Worm (Caenorhabditis elegans) whole organism, L1 larva: ENCODE data around the gene F19B10.1.

ENCODE experiments used
- aha-1 ChIP-seq: fragments of 150-350 bp; optimal IDR thresholded peaks from 2 replicates; lab custom pipeline; 2014; ENCODE audit warnings: missing biosample characterization, missing genetic modification characterization
- ama-1 ChIP-seq: fragments of 150-350 bp; optimal IDR thresholded peaks from 2 replicates; lab custom pipeline; 2014
- blmp-1 ChIP-seq: fragments of 150-350 bp; optimal IDR thresholded peaks from 2 replicates; lab custom pipeline; 2014; ENCODE audit warnings: missing biosample characterization, missing genetic modification characterization
- dpl-1 ChIP-seq, 3 experiments: fragments of 150-350 bp in 2 of 3; sonication (generic microtip) in 1 of 3; optimal IDR thresholded peaks; 2 replicates each; lab custom pipeline; 2014 to 2017; ENCODE audit warnings: missing biosample characterization in 3 of 3, missing genetic modification characterization in 3 of 3, missing genetic modification reagents in 3 of 3
- efl-1 ChIP-seq, 4 experiments: fragments of 150-350 bp; optimal IDR thresholded peaks in 3 of 4; peaks in 1 of 4; 1 replicate in 1 of 4; 2 replicates in 3 of 4; lab custom pipeline; 2014; ENCODE audit warnings: missing biosample characterization in 2 of 4, missing genetic modification characterization in 2 of 4, missing genetic modification reagents in 2 of 4
- jun-1 ChIP-seq: fragments of 150-350 bp; optimal IDR thresholded peaks from 2 replicates; lab custom pipeline; 2014; ENCODE audit warnings: missing biosample characterization, missing genetic modification reagents, missing genetic modification characterization
- nhr-237 ChIP-seq: fragments of 150-350 bp; optimal IDR thresholded peaks from 2 replicates; lab custom pipeline; 2014; ENCODE audit warnings: missing biosample characterization, missing genetic modification characterization
- nhr-77 ChIP-seq: fragments of 150-350 bp; optimal IDR thresholded peaks from 2 replicates; lab custom pipeline; 2014; ENCODE audit warnings: missing biosample characterization, missing genetic modification characterization
- pag-3 ChIP-seq: sonication (generic microtip); optimal IDR thresholded peaks from 2 replicates; lab custom pipeline; 2017; ENCODE audit warnings: missing genetic modification characterization, mild to moderate bottlenecking, missing compliant biosample characterization, antibody characterized with exemption, borderline replicate concordance; ENCODE audit not compliant: insufficient read depth
- snpc-4 ChIP-seq: fragments of 150-350 bp; optimal IDR thresholded peaks from 2 replicates; lab custom pipeline; 2014; ENCODE audit warnings: missing biosample characterization, missing genetic modification characterization
- tbx-2 ChIP-seq: sonication (generic microtip); optimal IDR thresholded peaks from 2 replicates; lab custom pipeline; 2016; ENCODE audit warnings: missing genetic modification characterization, missing compliant biosample characterization
- tlp-1 ChIP-seq: fragments of 150-350 bp; optimal IDR thresholded peaks from 2 replicates; lab custom pipeline; 2014; ENCODE audit warnings: missing biosample characterization, missing genetic modification characterization
- ztf-4 ChIP-seq: fragments of 150-350 bp; optimal IDR thresholded peaks from 2 replicates; lab custom pipeline; 2014; ENCODE audit warnings: missing biosample characterization, missing genetic modification characterization

DNA sequence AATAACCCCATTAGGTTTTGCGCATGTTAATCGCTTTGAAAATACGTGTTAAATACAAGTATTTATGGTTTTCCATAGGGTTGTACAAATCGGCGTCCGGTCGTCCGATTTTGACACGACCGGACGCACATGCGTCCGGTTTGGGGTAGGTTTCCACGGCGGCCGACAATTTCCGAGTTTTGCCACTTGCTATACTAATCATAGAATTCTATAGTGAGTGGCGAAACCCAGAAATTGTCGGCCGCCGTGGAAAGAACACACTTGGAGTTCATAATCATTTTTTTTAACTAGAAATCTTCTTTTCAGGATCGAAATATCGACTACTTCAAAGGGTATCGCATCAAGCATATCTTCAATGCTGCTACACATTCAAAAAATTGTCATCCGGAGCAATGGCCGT, 48.2 kb upstream of the F19B10.1 start:
- TF ChIP-seq pag-3 (tag; lab: Kevin White, UChicago) (no peak), tlp-1 (no peak), nhr-77 (tag; lab: Kevin White, UChicago) (no peak), dpl-1 (GFP tag; optimal IDR thresholded peaks at IDR 0.05; lab: Kevin White, UChicago) (no peak), nhr-237 (tag; lab: Kevin White, UChicago) (no peak), aha-1 (tag; lab: Kevin White, UChicago) (no peak), blmp-1 (tag; lab: Kevin White, UChicago) (no peak), jun-1 (tag; lab: Kevin White, UChicago) (no peak), tbx-2 (tag; lab: Kevin White, UChicago) (no peak), ama-1 (lab: Kevin White, UChicago) (no peak), ztf-4 (no peak), snpc-4 (tag; lab: Kevin White, UChicago) (no peak), efl-1 (optimal IDR thresholded peaks at IDR 0.05; lab: Kevin White, UChicago) (no peak), efl-1 (GFP tag; optimal IDR thresholded peaks at IDR 0.05 in 1 of 2; lab: Kevin White, UChicago) (no peak)
